Fruit fly (Drosophila melanogaster): ENCODE data around the gene SLC5A11.

dm6 chr2L:8164219-8164618 is 40.7 kb downstream of the SLC5A11 start:
- TF ChIP-seq woc (GFP tag; optimal IDR thresholded peaks at IDR 0.05) (no peak), ey (GFP tag; optimal IDR thresholded peaks at IDR 0.05) (no peak), CG9705 (GFP tag; optimal IDR thresholded peaks at IDR 0.05) (no peak)

Data from whole organism, wandering third instar larva.